Worm (Caenorhabditis elegans) whole organism, L4 larva: ENCODE data around the gene mrp-2.
A peak's percentile ranks its signal among the peaks of the same experiment; 100 is the strongest.

Experiments
- F26F4.8 ChIP-seq: fragments of 200-800 bp; sonication (Bioruptor generic); conservative IDR thresholded peaks from 2 replicates; pipeline ENCODE4 v1.3.6; 2022; ENCODE audit warnings: missing genetic modification characterization, missing compliant biosample characterization
- F44E2.7 ChIP-seq: fragments of 200-800 bp; sonication (Bioruptor generic); IDR thresholded peaks from 2 replicates; pipeline ENCODE4 v2.1.2; 2022; ENCODE audit warnings: missing genetic modification characterization, missing compliant biosample characterization
- F49E8.2 ChIP-seq: sonication (generic microtip); optimal IDR thresholded peaks from 2 replicates; lab custom pipeline; 2016; ENCODE audit warnings: missing compliant biosample characterization, mild to moderate bottlenecking, missing genetic modification characterization, borderline replicate concordance
- T26A8.4 ChIP-seq: fragments of 200-800 bp; sonication (Bioruptor generic); IDR thresholded peaks from 2 replicates; pipeline ENCODE4 v1.3.6; 2022; ENCODE audit warnings: missing genetic modification characterization, missing compliant biosample characterization
- Y105C5A.15 ChIP-seq: fragments of 200-800 bp; sonication (Bioruptor generic); IDR thresholded peaks from 2 replicates; pipeline ENCODE4 v1.3.6; 2022; ENCODE audit warnings: missing genetic modification characterization, missing compliant biosample characterization
- Y5F2A.4 ChIP-seq: fragments of 200-800 bp; sonication (Bioruptor generic); optimal IDR thresholded peaks from 2 replicates; lab custom pipeline; 2018; ENCODE audit warnings: mild to moderate bottlenecking, missing genetic modification characterization, missing compliant biosample characterization
- ZK337.2 ChIP-seq: fragments of 200-800 bp; sonication (Bioruptor generic); IDR thresholded peaks from 2 replicates; pipeline ENCODE4 v1.3.6; 2022; ENCODE audit warnings: missing genetic modification reagents, missing genetic modification characterization, missing compliant biosample characterization
- aly-2 ChIP-seq: sonication (generic microtip); optimal IDR thresholded peaks from 2 replicates; lab custom pipeline; 2018; ENCODE audit warnings: missing biosample characterization, missing genetic modification characterization
- attf-4 ChIP-seq: sonication (generic microtip); optimal IDR thresholded peaks from 3 replicates; lab custom pipeline; 2017; ENCODE audit warnings: missing biosample characterization, missing genetic modification characterization
- ceh-44 ChIP-seq: fragments of 200-800 bp; sonication (Bioruptor generic); IDR thresholded peaks from 2 replicates; pipeline ENCODE4 v1.3.6; 2022; ENCODE audit warnings: missing genetic modification reagents, missing genetic modification characterization, missing compliant biosample characterization
- ceh-82 ChIP-seq: sonication (generic microtip); optimal IDR thresholded peaks from 2 replicates; lab custom pipeline; 2017; ENCODE audit warnings: missing biosample characterization, missing genetic modification characterization
- ces-1 ChIP-seq: fragments of 150-350 bp; sonication (generic microtip); optimal IDR thresholded peaks from 4 replicates; lab custom pipeline; 2014; ENCODE audit warnings: missing biosample characterization, missing genetic modification reagents, missing genetic modification characterization
- cey-2 ChIP-seq: sonication (generic microtip); optimal IDR thresholded peaks from 3 replicates; lab custom pipeline; 2017; ENCODE audit warnings: missing genetic modification characterization, mild to moderate bottlenecking, missing compliant biosample characterization, antibody characterized with exemption, borderline replicate concordance; ENCODE audit not compliant: insufficient read depth
- ctbp-1 ChIP-seq: fragments of 200-800 bp; sonication (Bioruptor generic); IDR thresholded peaks from 2 replicates; pipeline ENCODE4 v1.3.6; 2022; ENCODE audit warnings: missing genetic modification reagents, missing genetic modification characterization, missing compliant biosample characterization
- daf-12 ChIP-seq: fragments of 150-350 bp; optimal IDR thresholded peaks from 2 replicates; lab custom pipeline; 2014; ENCODE audit warnings: missing biosample characterization, missing genetic modification reagents, missing genetic modification characterization
- daf-16 ChIP-seq, 3 experiments: sonication (generic microtip); optimal IDR thresholded peaks; 2 replicates each; lab custom pipeline; 2016 to 2017; ENCODE audit warnings: missing genetic modification characterization in 3 of 3, missing genetic modification reagents in 3 of 3, mild to moderate bottlenecking in 2 of 3, missing compliant biosample characterization in 2 of 3, missing biosample characterization in 1 of 3, moderate library complexity in 1 of 3
- daf-19 ChIP-seq: fragments of 200-800 bp; sonication (Bioruptor generic); conservative IDR thresholded peaks from 2 replicates; pipeline ENCODE4 v1.3.6; 2022; ENCODE audit warnings: missing genetic modification characterization, missing compliant biosample characterization
- daf-8 ChIP-seq: fragments of 200-800 bp; sonication (Bioruptor generic); IDR thresholded peaks from 2 replicates; pipeline ENCODE4 v1.3.6; 2022; ENCODE audit warnings: missing genetic modification characterization, missing compliant biosample characterization
- dmd-8 ChIP-seq: fragments of 200-800 bp; sonication (Bioruptor generic); IDR thresholded peaks from 2 replicates; pipeline ENCODE4 v1.3.6; 2022; ENCODE audit warnings: missing genetic modification characterization, missing compliant biosample characterization
- dmd-9 ChIP-seq: fragments of 200-800 bp; sonication (Bioruptor generic); IDR thresholded peaks from 2 replicates; pipeline ENCODE4 v1.3.6; 2022; ENCODE audit warnings: missing genetic modification reagents, missing genetic modification characterization, missing compliant biosample characterization
- duxl-1 ChIP-seq: sonication (generic microtip); optimal IDR thresholded peaks from 2 replicates; lab custom pipeline; 2016; ENCODE audit warnings: mild to moderate bottlenecking, missing genetic modification characterization, moderate library complexity, missing compliant biosample characterization; ENCODE audit not compliant: poor library complexity
- dve-1 ChIP-seq: sonication (generic microtip); optimal IDR thresholded peaks from 2 replicates; lab custom pipeline; 2017; ENCODE audit warnings: antibody characterized with exemption, mild to moderate bottlenecking, missing genetic modification characterization, missing compliant biosample characterization; ENCODE audit not compliant: insufficient read depth
- egl-27 ChIP-seq: sonication (generic microtip); optimal IDR thresholded peaks from 3 replicates; lab custom pipeline; 2017; ENCODE audit warnings: missing biosample characterization, missing genetic modification reagents, missing genetic modification characterization
- egl-43 ChIP-seq: fragments of 200-800 bp; sonication (Bioruptor generic); IDR thresholded peaks from 2 replicates; pipeline ENCODE4 v1.3.6; 2022; ENCODE audit warnings: missing genetic modification reagents, missing genetic modification characterization, missing compliant biosample characterization
- fkh-10 ChIP-seq: fragments of 150-350 bp; optimal IDR thresholded peaks from 2 replicates; lab custom pipeline; 2014; ENCODE audit warnings: missing biosample characterization, missing genetic modification reagents, missing genetic modification characterization
- fos-1 ChIP-seq: fragments of 150-350 bp; optimal IDR thresholded peaks from 2 replicates; lab custom pipeline; 2014; ENCODE audit warnings: missing biosample characterization, missing genetic modification characterization
- lim-7 ChIP-seq: fragments of 200-800 bp; sonication (Bioruptor generic); IDR thresholded peaks from 2 replicates; pipeline ENCODE4 v1.3.6; 2022; ENCODE audit warnings: missing genetic modification characterization, missing compliant biosample characterization
- lin-13 ChIP-seq: fragments of 150-350 bp; optimal IDR thresholded peaks from 2 replicates; lab custom pipeline; 2014; ENCODE audit warnings: missing biosample characterization, missing genetic modification reagents, missing genetic modification characterization
- lin-15B ChIP-seq: fragments of 150-350 bp; sonication (generic microtip); optimal IDR thresholded peaks from 3 replicates; lab custom pipeline; 2014; ENCODE audit warnings: missing biosample characterization, missing genetic modification characterization
- lin-38 ChIP-seq: fragments of 200-800 bp; sonication (Bioruptor generic); IDR thresholded peaks from 2 replicates; pipeline ENCODE4 v1.3.6; 2022; ENCODE audit warnings: missing genetic modification reagents, missing genetic modification characterization, missing compliant biosample characterization
- lin-39 ChIP-seq: fragments of 150-350 bp; optimal IDR thresholded peaks from 2 replicates; lab custom pipeline; 2014; ENCODE audit warnings: missing biosample characterization, missing genetic modification reagents, missing genetic modification characterization
- lsy-2 ChIP-seq, 2 experiments: fragments of 150-350 bp in 1 of 2; sonication (generic microtip) in 1 of 2; optimal IDR thresholded peaks; 2 replicates each; lab custom pipeline; 2014 to 2017; ENCODE audit warnings: missing biosample characterization in 2 of 2, missing genetic modification characterization in 2 of 2
- mxl-3 ChIP-seq: fragments of 200-800 bp; sonication (Bioruptor generic); optimal IDR thresholded peaks from 2 replicates; lab custom pipeline; 2018; ENCODE audit warnings: mild to moderate bottlenecking, missing genetic modification characterization, missing compliant biosample characterization
- nhr-10 ChIP-seq: fragments of 150-350 bp; optimal IDR thresholded peaks from 2 replicates; lab custom pipeline; 2014; ENCODE audit warnings: missing biosample characterization, missing genetic modification characterization
- nhr-102 ChIP-seq: sonication (generic microtip); optimal IDR thresholded peaks from 2 replicates; lab custom pipeline; 2016; ENCODE audit warnings: mild to moderate bottlenecking, missing genetic modification characterization, moderate library complexity, missing compliant biosample characterization
- nhr-41 ChIP-seq: fragments of 200-800 bp; sonication (Bioruptor generic); IDR thresholded peaks from 2 replicates; pipeline ENCODE4 v1.3.6; 2022; ENCODE audit warnings: missing genetic modification reagents, missing genetic modification characterization, missing compliant biosample characterization
- nhr-42 ChIP-seq: fragments of 200-800 bp; sonication (Bioruptor generic); IDR thresholded peaks from 2 replicates; pipeline ENCODE4 v1.3.6; 2022; ENCODE audit warnings: missing genetic modification characterization, missing compliant biosample characterization
- php-3 ChIP-seq: fragments of 200-800 bp; sonication (Bioruptor generic); IDR thresholded peaks from 2 replicates; pipeline ENCODE4 v1.3.6; 2022; ENCODE audit warnings: missing genetic modification reagents, missing genetic modification characterization, missing compliant biosample characterization
- saeg-2 ChIP-seq: fragments of 200-800 bp; sonication (Bioruptor generic); IDR thresholded peaks from 2 replicates; pipeline ENCODE4 v1.3.6; 2022; ENCODE audit warnings: missing genetic modification reagents, missing genetic modification characterization, missing compliant biosample characterization
- sdz-12 ChIP-seq: fragments of 200-800 bp; sonication (Bioruptor generic); optimal IDR thresholded peaks from 2 replicates; lab custom pipeline; 2018; ENCODE audit warnings: mild to moderate bottlenecking, missing genetic modification characterization, missing compliant biosample characterization
- set-16 ChIP-seq: fragments of 200-800 bp; sonication (Bioruptor generic); IDR thresholded peaks from 2 replicates; pipeline ENCODE4 v1.3.6; 2022; ENCODE audit warnings: missing genetic modification reagents, missing genetic modification characterization, missing compliant biosample characterization
- skn-1 ChIP-seq: fragments of 150-350 bp; optimal IDR thresholded peaks from 2 replicates; lab custom pipeline; 2014; ENCODE audit warnings: missing biosample characterization, missing genetic modification characterization
- snpc-1.2 ChIP-seq: fragments of 200-800 bp; sonication (Bioruptor generic); IDR thresholded peaks from 2 replicates; pipeline ENCODE4 v1.3.6; 2022; ENCODE audit warnings: missing genetic modification reagents, missing genetic modification characterization, missing compliant biosample characterization
- tra-1 ChIP-seq: fragments of 200-800 bp; sonication (Bioruptor generic); IDR thresholded peaks from 2 replicates; pipeline ENCODE4 v1.3.6; 2022; ENCODE audit warnings: missing genetic modification reagents, missing genetic modification characterization, missing compliant biosample characterization
- unc-130 ChIP-seq: sonication (generic microtip); optimal IDR thresholded peaks from 2 replicates; lab custom pipeline; 2016; ENCODE audit warnings: missing genetic modification reagents, missing genetic modification characterization, missing compliant biosample characterization
- unc-62 ChIP-seq, 3 experiments: fragments of 150-350 bp in 1 of 3; sonication (generic microtip); optimal IDR thresholded peaks in 2 of 3; peaks in 1 of 3; 1 replicate in 1 of 3; 2 replicates in 2 of 3; lab custom pipeline; 2014 to 2017; ENCODE audit warnings: missing biosample characterization in 3 of 3, missing genetic modification characterization in 3 of 3, missing genetic modification reagents in 3 of 3, missing genotype in 1 of 3
- vab-7 ChIP-seq: fragments of 200-800 bp; sonication (Bioruptor generic); IDR thresholded peaks from 2 replicates; pipeline ENCODE4 v1.3.6; 2022; ENCODE audit warnings: missing genetic modification reagents, missing genetic modification characterization, missing compliant biosample characterization
- zfp-3 ChIP-seq: fragments of 200-800 bp; sonication (Bioruptor generic); conservative IDR thresholded peaks from 2 replicates; pipeline ENCODE4 v1.3.6; 2022; ENCODE audit warnings: missing genetic modification reagents, missing genetic modification characterization, missing compliant biosample characterization
- zip-11 ChIP-seq: fragments of 200-800 bp; sonication (Bioruptor generic); IDR thresholded peaks from 2 replicates; pipeline ENCODE4 v1.3.6; 2022; ENCODE audit warnings: missing genetic modification characterization, missing compliant biosample characterization
- ztf-11 ChIP-seq: fragments of 150-350 bp; optimal IDR thresholded peaks from 2 replicates; lab custom pipeline; 2014; ENCODE audit warnings: missing biosample characterization, missing genetic modification characterization

Gene mrp-2

DNA sequence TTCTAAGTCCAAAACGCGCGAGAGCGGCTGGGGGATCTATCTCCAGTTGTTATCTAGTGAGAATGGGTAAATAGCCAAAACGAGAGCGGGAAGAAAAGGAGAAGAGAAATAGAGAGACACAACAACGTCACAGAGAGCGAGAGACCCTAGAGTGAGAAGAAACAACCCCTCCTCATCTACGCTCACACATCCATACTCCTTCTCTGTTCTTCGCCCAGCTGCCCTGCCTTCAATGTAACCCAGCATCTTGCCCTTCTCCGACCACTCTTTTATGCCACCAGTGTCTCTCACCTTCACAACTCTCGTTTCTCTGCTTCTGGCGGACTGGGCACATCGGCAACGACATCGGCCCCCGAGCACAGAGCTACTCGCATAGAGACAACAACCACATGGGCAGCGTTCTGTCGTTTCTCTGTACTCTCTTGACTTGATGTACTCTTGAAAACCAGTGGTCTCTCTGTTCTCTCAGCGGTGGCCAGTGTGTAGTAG lies 20.8 kb upstream of the mrp-2 start (continued):
- TF ChIP-seq lin-38 (GFP tag; lab: Robert Waterston, UW) (no peak; the same call in 1 of the 2 replicates), ZK337.2 (GFP tag; lab: Robert Waterston, UW) (no peak), tra-1 (no peak), sdz-12 (GFP tag; lab: Kevin White, UChicago) (no peak), duxl-1 (tag; lab: Kevin White, UChicago) (peak; percentile 51), zip-11 (GFP tag; lab: Robert Waterston, UW) (no peak), nhr-41 (GFP tag; lab: Robert Waterston, UW) (no peak), Y5F2A.4 (GFP tag; lab: Kevin White, UChicago) (no peak), lin-39 (tag; lab: Kevin White, UChicago) (no peak), egl-43 (peak; percentile 85), egl-27 (tag; lab: Kevin White, UChicago) (no peak), attf-4 (no peak), lin-15B (tag; lab: Kevin White, UChicago) (no peak), daf-8 (no peak), saeg-2 (GFP tag; lab: Robert Waterston, UW) (no peak), mxl-3 (GFP tag; lab: Kevin White, UChicago) (peak; percentile 94), F44E2.7 (no peak), F26F4.8 (GFP tag; lab: Robert Waterston, UW) (no peak), lin-13 (GFP tag; lab: Kevin White, UChicago) (peak; percentile 72), daf-12 (no peak), Y105C5A.15 (GFP tag; lab: Robert Waterston, UW) (no peak), unc-62 (GFP tag; optimal IDR thresholded peaks at IDR 0.05 in 1 of 2; lab: Kevin White, UChicago) (peak in 1 of 2 experiments; percentile 95), unc-62 (tag; optimal IDR thresholded peaks at IDR 0.05; lab: Kevin White, UChicago) (no peak), nhr-10 (peak; percentile 58), lim-7 (no peak), skn-1 (tag; lab: Kevin White, UChicago) (no peak), F49E8.2 (tag; lab: Kevin White, UChicago) (no peak), daf-19 (GFP tag; lab: Robert Waterston, UW) (no peak), dmd-8 (GFP tag; lab: Robert Waterston, UW) (no peak), php-3 (no peak), fos-1 (tag; lab: Kevin White, UChicago) (no peak), lsy-2 (tag; optimal IDR thresholded peaks at IDR 0.05; lab: Kevin White, UChicago) (peak; percentile 75 to 87), ctbp-1 (GFP tag; lab: Robert Waterston, UW) (peak; percentile 82), daf-16 (GFP tag; optimal IDR thresholded peaks at IDR 0.05; lab: Kevin White, UChicago) (peak; percentile 5 to 65), daf-16 (tag; optimal IDR thresholded peaks at IDR 0.05; lab: Kevin White, UChicago) (peak; percentile 84), dve-1 (tag; lab: Kevin White, UChicago) (peak; percentile 94), dmd-9 (no peak), T26A8.4 (GFP tag; lab: Robert Waterston, UW) (peak; percentile 70), ces-1 (GFP tag; lab: Kevin White, UChicago) (no peak), set-16 (GFP tag; lab: Robert Waterston, UW) (peak; percentile 77), ceh-82 (no peak), vab-7 (GFP tag; lab: Robert Waterston, UW) (no peak), zfp-3 (no peak), aly-2 (no peak), ceh-44 (GFP tag; lab: Robert Waterston, UW) (no peak), unc-130 (GFP tag; lab: Kevin White, UChicago) (no peak), nhr-42 (GFP tag; lab: Robert Waterston, UW) (0 out of 2 replicates have a peak, but pooled peaks have one; percentile 57), snpc-1.2 (no peak), fkh-10 (GFP tag; lab: Kevin White, UChicago) (peak; percentile 50), cey-2 (tag; lab: Kevin White, UChicago) (no peak), ztf-11 (tag; lab: Kevin White, UChicago) (no peak), nhr-102 (tag; lab: Kevin White, UChicago) (peak; percentile 83)
